Fruit fly (Drosophila melanogaster) whole organism, pupa: Measurements from ENCODE around the gene CG43390.

ENCODE experiments used
- CG8301 ChIP-seq: fragments of 200-800 bp; sonication (Bioruptor generic); optimal IDR thresholded peaks from 2 replicates; lab custom pipeline; 2018; ENCODE audit warnings: missing biosample characterization, mild to moderate bottlenecking, missing genetic modification characterization
- EcR ChIP-seq: fragments of 200-800 bp; sonication (Bioruptor generic); optimal IDR thresholded peaks from 3 replicates; lab custom pipeline; 2019; ENCODE audit warnings: missing biosample characterization, missing genetic modification characterization, mild to moderate bottlenecking, moderate library complexity, missing genetic modification reagents
- gl ChIP-seq: fragments of 200-800 bp; sonication (Bioruptor generic); optimal IDR thresholded peaks from 2 replicates; lab custom pipeline; 2018; ENCODE audit warnings: missing biosample characterization, mild to moderate bottlenecking, missing genetic modification characterization

dm6 chr3L:11556637-11557036 is 23.1 kb downstream of the CG43390 start:
- TF ChIP-seq gl (tag; lab: Kevin White, UChicago) (no peak), CG8301 (tag; lab: Kevin White, UChicago) (no peak), EcR (GFP tag; lab: Kevin White, UChicago) (no peak)
